Fruit fly (Drosophila melanogaster) whole organism, prepupa: ENCODE measurements around the gene ich.

Experiments used
- Blimp-1 ChIP-seq: fragments of 200-800 bp; sonication (Bioruptor generic); optimal IDR thresholded peaks from 3 replicates; lab custom pipeline; 2017; ENCODE audit warnings: missing biosample characterization, missing genetic modification characterization, mild to moderate bottlenecking, moderate library complexity, missing genetic modification reagents
- CG10631 ChIP-seq: fragments of 200-800 bp; sonication (Bioruptor generic); optimal IDR thresholded peaks from 2 replicates; lab custom pipeline; 2016; ENCODE audit warnings: missing biosample characterization, missing genetic modification characterization
- CG10669 ChIP-seq: fragments of 200-800 bp; sonication (Bioruptor generic); optimal IDR thresholded peaks from 3 replicates; lab custom pipeline; 2018; ENCODE audit warnings: missing biosample characterization, mild to moderate bottlenecking, missing genetic modification characterization, moderate library complexity
- CG11762 ChIP-seq: fragments of 200-800 bp; sonication (Bioruptor generic); optimal IDR thresholded peaks from 3 replicates; lab custom pipeline; 2016; ENCODE audit warnings: missing biosample characterization, missing genetic modification characterization; ENCODE audit not compliant: insufficient read depth
- CG15336 ChIP-seq: fragments of 200-800 bp; sonication (Bioruptor generic); IDR thresholded peaks from 2 replicates; pipeline ENCODE4 v1.3.6; 2022; ENCODE audit warnings: missing biosample characterization, missing genetic modification characterization
- CG1621 ChIP-seq: fragments of 200-800 bp; sonication (Bioruptor generic); optimal IDR thresholded peaks from 3 replicates; lab custom pipeline; 2018; ENCODE audit warnings: missing biosample characterization, mild to moderate bottlenecking, missing genetic modification characterization
- CG16779 ChIP-seq: fragments of 200-800 bp; sonication (Bioruptor generic); optimal IDR thresholded peaks from 3 replicates; lab custom pipeline; 2017; ENCODE audit warnings: missing biosample characterization, mild to moderate bottlenecking, missing genetic modification characterization
- CG3032 ChIP-seq: fragments of 200-800 bp; optimal IDR thresholded peaks from 2 replicates; lab custom pipeline; 2019; ENCODE audit warnings: missing biosample characterization, mild to moderate bottlenecking, missing genetic modification characterization, moderate library complexity
- CG31627 ChIP-seq: fragments of 200-800 bp; sonication (Bioruptor generic); optimal IDR thresholded peaks from 3 replicates; lab custom pipeline; 2016; ENCODE audit warnings: missing biosample characterization, missing genetic modification characterization
- CG34406 ChIP-seq: fragments of 200-800 bp; sonication (Bioruptor generic); optimal IDR thresholded peaks from 3 replicates; lab custom pipeline; 2016; ENCODE audit warnings: missing biosample characterization, missing genetic modification characterization
- CG4318 ChIP-seq: fragments of 200-800 bp; sonication (Bioruptor generic); optimal IDR thresholded peaks from 3 replicates; lab custom pipeline; 2017; ENCODE audit warnings: missing biosample characterization, mild to moderate bottlenecking, missing genetic modification characterization
- CG6163 ChIP-seq: fragments of 200-800 bp; sonication (Bioruptor generic); IDR thresholded peaks from 3 replicates; pipeline ENCODE4 v1.3.6; 2022; ENCODE audit warnings: missing biosample characterization, missing genetic modification characterization
- CG6276 ChIP-seq: fragments of 200-800 bp; sonication (Bioruptor generic); optimal IDR thresholded peaks from 2 replicates; lab custom pipeline; 2017; ENCODE audit warnings: missing biosample characterization, mild to moderate bottlenecking, missing genetic modification characterization
- CG6792 ChIP-seq: fragments of 200-800 bp; sonication (Bioruptor generic); optimal IDR thresholded peaks from 3 replicates; lab custom pipeline; 2016; ENCODE audit warnings: missing biosample characterization, missing genetic modification characterization
- CG6808 ChIP-seq: fragments of 200-800 bp; sonication (Bioruptor generic); optimal IDR thresholded peaks from 3 replicates; lab custom pipeline; 2017; ENCODE audit warnings: missing biosample characterization, missing genetic modification characterization, mild to moderate bottlenecking, moderate library complexity, missing genetic modification reagents
- CG6854 ChIP-seq: fragments of 200-800 bp; sonication (Bioruptor generic); optimal IDR thresholded peaks from 2 replicates; lab custom pipeline; 2017; ENCODE audit warnings: missing biosample characterization, mild to moderate bottlenecking, missing genetic modification characterization
- CG7368 ChIP-seq: fragments of 200-800 bp; sonication (Bioruptor generic); optimal IDR thresholded peaks from 3 replicates; lab custom pipeline; 2016; ENCODE audit warnings: missing biosample characterization, missing genetic modification characterization
- CG8119 ChIP-seq: fragments of 200-800 bp; sonication (Bioruptor generic); IDR thresholded peaks from 3 replicates; pipeline ENCODE4 v1.3.6; 2022; ENCODE audit warnings: missing biosample characterization, missing genetic modification characterization
- CG8319 ChIP-seq: fragments of 200-800 bp; sonication (Bioruptor generic); optimal IDR thresholded peaks from 3 replicates; lab custom pipeline; 2016; ENCODE audit warnings: missing biosample characterization, missing genetic modification characterization
- CG8632 ChIP-seq: fragments of 200-800 bp; sonication (Bioruptor generic); optimal IDR thresholded peaks from 3 replicates; lab custom pipeline; 2016; ENCODE audit warnings: missing biosample characterization, missing genetic modification characterization
- CG9139 ChIP-seq: fragments of 200-800 bp; sonication (Bioruptor generic); optimal IDR thresholded peaks from 3 replicates; lab custom pipeline; 2017; ENCODE audit warnings: missing biosample characterization, mild to moderate bottlenecking, missing genetic modification characterization
- Eip75B ChIP-seq: fragments of 200-800 bp; sonication (Bioruptor generic); optimal IDR thresholded peaks from 3 replicates; lab custom pipeline; 2016; ENCODE audit warnings: missing biosample characterization, missing genetic modification characterization
- Eip78C ChIP-seq: fragments of 200-800 bp; sonication (Bioruptor generic); peaks from one replicate; lab custom pipeline; 2016; ENCODE audit warnings: missing biosample characterization, missing genetic modification characterization
- Eip93F ChIP-seq: fragments of 200-800 bp; sonication (Bioruptor generic); optimal IDR thresholded peaks from 2 replicates; lab custom pipeline; 2016; ENCODE audit warnings: missing biosample characterization, mild to moderate bottlenecking, missing genetic modification characterization
- Ets21C ChIP-seq: fragments of 200-800 bp; sonication (Bioruptor generic); optimal IDR thresholded peaks from 3 replicates; lab custom pipeline; 2016; ENCODE audit warnings: missing biosample characterization, missing genetic modification characterization
- Ets96B ChIP-seq: fragments of 200-800 bp; optimal IDR thresholded peaks from 2 replicates; lab custom pipeline; 2019; ENCODE audit warnings: missing biosample characterization, mild to moderate bottlenecking, missing genetic modification characterization, moderate library complexity
- Hr38 ChIP-seq: sonication (Bioruptor generic); optimal IDR thresholded peaks from 2 replicates; lab custom pipeline; 2016; ENCODE audit warnings: missing biosample characterization, missing genetic modification characterization
- Hr39 ChIP-seq: fragments of 200-800 bp; sonication (Bioruptor generic); optimal IDR thresholded peaks from 2 replicates; lab custom pipeline; 2016; ENCODE audit warnings: missing biosample characterization, missing genetic modification characterization
- Hr4 ChIP-seq: fragments of 200-800 bp; sonication (Bioruptor generic); optimal IDR thresholded peaks from 3 replicates; lab custom pipeline; 2016; ENCODE audit warnings: missing biosample characterization, missing genetic modification characterization
- Smox ChIP-seq: fragments of 200-800 bp; sonication (Bioruptor generic); optimal IDR thresholded peaks from 3 replicates; lab custom pipeline; 2016; ENCODE audit warnings: missing biosample characterization, missing genetic modification characterization
- Sox102F ChIP-seq: fragments of 200-800 bp; sonication (Bioruptor generic); optimal IDR thresholded peaks from 2 replicates; lab custom pipeline; 2016; ENCODE audit warnings: missing biosample characterization, mild to moderate bottlenecking, missing genetic modification characterization
- Sox14 ChIP-seq: fragments of 200-800 bp; sonication (Bioruptor generic); optimal IDR thresholded peaks from 3 replicates; lab custom pipeline; 2016; ENCODE audit warnings: missing biosample characterization, missing genetic modification characterization
- Sox15 ChIP-seq: fragments of 200-800 bp; sonication (Bioruptor generic); optimal IDR thresholded peaks from 3 replicates; lab custom pipeline; 2016; ENCODE audit warnings: missing biosample characterization, missing genetic modification characterization
- acj6 ChIP-seq: fragments of 200-800 bp; sonication (Bioruptor generic); optimal IDR thresholded peaks from 3 replicates; lab custom pipeline; 2016; ENCODE audit warnings: missing biosample characterization, missing genetic modification characterization
- cyc ChIP-seq: fragments of 200-800 bp; sonication (Bioruptor generic); optimal IDR thresholded peaks from 3 replicates; lab custom pipeline; 2016; ENCODE audit warnings: missing biosample characterization, missing genetic modification characterization
- dac ChIP-seq: fragments of 200-800 bp; sonication (Bioruptor generic); optimal IDR thresholded peaks from 2 replicates; lab custom pipeline; 2017; ENCODE audit warnings: missing biosample characterization, mild to moderate bottlenecking, missing genetic modification characterization
- dsx ChIP-seq: fragments of 200-800 bp; optimal IDR thresholded peaks from 3 replicates; lab custom pipeline; 2019; ENCODE audit warnings: missing biosample characterization, mild to moderate bottlenecking, missing genetic modification characterization, moderate library complexity; ENCODE audit not compliant: poor library complexity, severe bottlenecking
- eg ChIP-seq: fragments of 200-800 bp; sonication (Bioruptor generic); IDR thresholded peaks from 3 replicates; pipeline ENCODE4 v1.3.6; 2022; ENCODE audit warnings: missing biosample characterization, missing genetic modification characterization
- esn ChIP-seq: fragments of 200-800 bp; sonication (Bioruptor generic); optimal IDR thresholded peaks from 2 replicates; lab custom pipeline; 2016; ENCODE audit warnings: missing biosample characterization, mild to moderate bottlenecking, missing genetic modification characterization, moderate library complexity
- fd59A ChIP-seq: fragments of 200-800 bp; sonication (Bioruptor generic); optimal IDR thresholded peaks from 2 replicates; lab custom pipeline; 2017; ENCODE audit warnings: missing biosample characterization, mild to moderate bottlenecking, missing genetic modification characterization, missing genetic modification reagents
- fkh ChIP-seq: fragments of 200-800 bp; sonication (Bioruptor generic); optimal IDR thresholded peaks from 3 replicates; lab custom pipeline; 2017; ENCODE audit warnings: missing biosample characterization, mild to moderate bottlenecking, missing genetic modification characterization, moderate library complexity
- lz ChIP-seq: fragments of 200-800 bp; sonication (Bioruptor generic); optimal IDR thresholded peaks from 3 replicates; lab custom pipeline; 2016; ENCODE audit warnings: missing biosample characterization, missing genetic modification characterization
- net ChIP-seq: fragments of 200-800 bp; sonication (Bioruptor generic); optimal IDR thresholded peaks from 3 replicates; lab custom pipeline; 2016; ENCODE audit warnings: missing biosample characterization, missing genetic modification characterization
- spab ChIP-seq: fragments of 200-800 bp; sonication (Bioruptor generic); optimal IDR thresholded peaks from 2 replicates; lab custom pipeline; 2017; ENCODE audit warnings: missing biosample characterization, mild to moderate bottlenecking, missing genetic modification characterization, missing genetic modification reagents
- ss ChIP-seq, 2 experiments: fragments of 200-800 bp; sonication (Bioruptor generic); optimal IDR thresholded peaks; 2 replicates in 1 of 2; 3 replicates in 1 of 2; lab custom pipeline; 2017 to 2018; ENCODE audit warnings: mild to moderate bottlenecking in 2 of 2, missing biosample characterization in 2 of 2, missing genetic modification characterization in 2 of 2, moderate library complexity in 1 of 2
- svp ChIP-seq: fragments of 200-800 bp; sonication (Bioruptor generic); peaks from one replicate; lab custom pipeline; 2016; ENCODE audit warnings: missing biosample characterization, missing genetic modification characterization
- topi ChIP-seq: fragments of 200-800 bp; sonication (Bioruptor generic); optimal IDR thresholded peaks from 3 replicates; lab custom pipeline; 2016; ENCODE audit warnings: missing biosample characterization, missing genetic modification characterization
- vri ChIP-seq: fragments of 200-800 bp; sonication (Bioruptor generic); optimal IDR thresholded peaks from 3 replicates; lab custom pipeline; 2016; ENCODE audit warnings: missing biosample characterization, mild to moderate bottlenecking, missing genetic modification characterization

The ich gene

dm6 chr3R:8969301-8969925 lies 6.6 kb upstream of the ich start:
- TF ChIP-seq CG6854 (GFP tag; lab: Kevin White, UChicago) (peak; percentile 66), eg (GFP tag; lab: Robert Waterston, UW) (0 out of 3 replicates have a peak, but pooled peaks have one; percentile 8), CG8119 (GFP tag; lab: Robert Waterston, UW) (no peak), CG15336 (GFP tag; lab: Robert Waterston, UW) (0 out of 2 replicates have a peak, but pooled peaks have one; percentile 6), Blimp-1 (no peak), CG6276 (no peak), dsx (GFP tag; lab: Kevin White, UChicago) (peak; percentile 4), Eip75B (peak; percentile 31), Hr39 (GFP tag; lab: Kevin White, UChicago) (no peak), ss (GFP tag; optimal IDR thresholded peaks at IDR 0.05; lab: Kevin White, UChicago) (peak in 1 of 2 experiments; percentile 48), esn (GFP tag; lab: Kevin White, UChicago) (no peak)

DNA sequence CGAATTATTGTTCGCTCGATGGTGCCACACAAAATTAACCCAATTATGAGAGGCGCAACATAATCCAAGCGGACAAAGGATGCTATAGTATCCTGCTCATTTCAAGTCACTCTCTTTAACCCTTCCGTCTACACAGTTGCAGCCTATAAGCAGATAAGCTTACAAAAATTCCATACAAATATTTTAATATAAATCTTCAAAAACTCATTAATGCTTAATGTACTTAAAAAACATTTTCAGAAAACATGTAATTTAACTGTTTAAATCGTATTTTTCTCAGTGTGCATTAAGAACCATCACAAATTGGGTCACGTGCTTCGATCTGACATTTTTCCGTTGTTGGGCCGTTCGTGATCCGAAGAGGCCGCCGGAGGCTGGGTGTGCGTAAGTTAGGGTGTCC lies 6.0 kb upstream of the ich start:
- TF ChIP-seq lz (peak; percentile 73), CG15336 (GFP tag; lab: Robert Waterston, UW) (no peak), net (GFP tag; lab: Kevin White, UChicago) (peak; percentile 13), Eip93F (GFP tag; lab: Kevin White, UChicago) (peak; percentile 60), CG4318 (GFP tag; lab: Kevin White, UChicago) (no peak), CG16779 (tag; lab: Kevin White, UChicago) (no peak), CG9139 (GFP tag; lab: Kevin White, UChicago) (no peak), CG6808 (GFP tag; lab: Kevin White, UChicago) (no peak), dsx (GFP tag; lab: Kevin White, UChicago) (no peak), CG8319 (GFP tag; lab: Kevin White, UChicago) (peak; percentile 27), CG10669 (GFP tag; lab: Kevin White, UChicago) (peak; percentile 31), CG8119 (GFP tag; lab: Robert Waterston, UW) (no peak), Sox15 (GFP tag; lab: Kevin White, UChicago) (peak; percentile 5), Hr39 (GFP tag; lab: Kevin White, UChicago) (peak; percentile 69), Ets21C (peak; percentile 58), CG31627 (GFP tag; lab: Kevin White, UChicago) (peak; percentile 72), Eip78C (peak; percentile 91), fkh (GFP tag; lab: Kevin White, UChicago) (no peak), CG6854 (GFP tag; lab: Kevin White, UChicago) (no peak), CG11762 (GFP tag; lab: Kevin White, UChicago) (peak; percentile 34), CG6792 (GFP tag; lab: Kevin White, UChicago) (peak; percentile 63), topi (peak; percentile 78), Hr4 (GFP tag; lab: Kevin White, UChicago) (no peak), cyc (peak; percentile 74), acj6 (GFP tag; lab: Kevin White, UChicago) (peak; percentile 63), CG3032 (tag; lab: Kevin White, UChicago) (peak; percentile 38), Smox (GFP tag; lab: Kevin White, UChicago) (peak; percentile 83), fd59A (GFP tag; lab: Kevin White, UChicago) (peak; percentile 14), Sox102F (GFP tag; lab: Kevin White, UChicago) (peak; percentile 79), Sox14 (peak; percentile 63), CG8632 (GFP tag; lab: Kevin White, UChicago) (peak; percentile 63), CG6163 (GFP tag; lab: Robert Waterston, UW) (no peak; the same call in 2 of the 3 replicates), svp (GFP tag; lab: Kevin White, UChicago) (peak; percentile 91), CG10631 (GFP tag; lab: Kevin White, UChicago) (peak; percentile 25), dac (GFP tag; lab: Kevin White, UChicago) (no peak), CG1621 (no peak), ss (GFP tag; optimal IDR thresholded peaks at IDR 0.05; lab: Kevin White, UChicago) (no peak), esn (GFP tag; lab: Kevin White, UChicago) (peak; percentile 86), CG34406 (GFP tag; lab: Kevin White, UChicago) (peak; percentile 66), vri (peak; percentile 28), spab (GFP tag; lab: Kevin White, UChicago) (peak; percentile 11), Hr38 (GFP tag; lab: Kevin White, UChicago) (no peak), CG7368 (GFP tag; lab: Kevin White, UChicago) (peak; percentile 10), Ets96B (tag; lab: Kevin White, UChicago) (peak; percentile 48)
